Fruit fly (Drosophila melanogaster) S2 (cell line): ENCODE results near the gene Vsx1.

Source experiments
- CG8478 ChIP-seq: fragments of >200 bp; optimal IDR thresholded peaks from 2 replicates; lab custom pipeline; 2018
- CTCF ChIP-seq, 2 experiments: fragments of >200 bp; optimal IDR thresholded peaks; 2 replicates each; lab custom pipeline; 2018

Vsx1 gene

DNA sequence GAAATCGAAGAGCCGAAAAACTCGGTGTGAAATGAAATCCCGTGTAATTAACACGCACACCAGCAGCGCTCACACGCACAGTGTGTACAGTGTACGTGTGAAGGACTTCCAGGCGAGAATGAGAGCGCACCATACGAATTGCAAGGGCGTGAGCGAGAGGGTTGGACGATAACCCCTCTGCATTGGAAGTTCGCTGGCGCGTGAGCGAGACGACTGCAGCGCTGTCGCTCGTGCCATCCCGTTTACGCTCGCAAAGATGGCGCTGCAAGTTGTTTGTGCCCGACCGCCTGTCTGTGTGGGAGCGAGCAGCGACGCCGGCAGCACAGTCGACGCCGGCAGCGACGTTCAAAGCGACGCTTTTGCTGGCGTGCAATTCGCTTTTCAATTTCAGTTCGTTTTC is at the start of gene Vsx1:
Gene Vsx1, plus strand, starts transcription at position 388 of the 400 bp plus-strand sequence.
- TF ChIP-seq CTCF (optimal IDR thresholded peaks at IDR 0.05; lab: Kevin White, UChicago) (peak; percentile 53 to 77), CG8478 (lab: Kevin White, UChicago) (no peak)

DNA sequence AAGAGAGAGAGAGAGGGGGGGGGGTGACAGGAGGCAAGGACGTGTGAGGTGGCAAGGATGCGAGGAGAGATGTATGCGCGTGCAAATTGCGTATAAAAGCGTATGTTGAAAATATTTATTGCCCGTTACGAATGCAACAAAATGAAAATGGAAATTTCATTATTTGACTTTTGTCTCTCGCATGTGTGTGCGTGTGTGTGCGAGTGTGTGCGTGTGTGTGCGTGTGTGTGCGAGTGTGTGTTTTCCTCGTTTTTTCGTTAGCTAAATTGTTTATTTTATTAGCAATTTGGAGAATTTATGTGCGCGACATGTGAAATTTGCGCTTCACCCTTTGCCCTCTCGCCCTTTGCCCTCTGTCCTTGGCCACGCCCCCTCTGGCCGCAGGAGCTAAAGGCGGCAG is 41.2 kb upstream of the Vsx1 start:
- no peak for TF ChIP-seq CTCF (optimal IDR thresholded peaks at IDR 0.05; lab: Kevin White, UChicago)
- TF ChIP-seq CG8478 (lab: Kevin White, UChicago) = no peak

DNA sequence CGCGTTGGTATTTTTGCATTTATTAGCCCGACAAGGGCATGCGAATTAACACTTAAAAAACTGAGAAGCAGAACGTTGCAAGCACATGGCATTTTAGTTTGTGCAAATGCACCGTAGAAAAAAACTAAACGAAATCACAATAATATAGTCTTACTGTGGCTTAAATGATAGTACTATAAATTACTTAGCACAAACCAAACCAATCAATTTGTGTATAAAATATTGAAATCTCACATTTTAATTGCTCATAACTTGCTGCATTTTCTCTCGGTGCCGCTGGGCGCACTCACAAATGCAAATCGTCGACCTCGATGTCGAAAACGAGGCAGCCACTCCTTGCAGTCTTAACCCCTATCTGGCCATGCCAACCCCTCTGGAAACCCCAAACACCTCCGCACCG is 40.4 kb upstream of the Vsx1 start:
- no peak for TF ChIP-seq CG8478 (lab: Kevin White, UChicago)
- no peak for TF ChIP-seq CTCF (optimal IDR thresholded peaks at IDR 0.05; lab: Kevin White, UChicago)

DNA sequence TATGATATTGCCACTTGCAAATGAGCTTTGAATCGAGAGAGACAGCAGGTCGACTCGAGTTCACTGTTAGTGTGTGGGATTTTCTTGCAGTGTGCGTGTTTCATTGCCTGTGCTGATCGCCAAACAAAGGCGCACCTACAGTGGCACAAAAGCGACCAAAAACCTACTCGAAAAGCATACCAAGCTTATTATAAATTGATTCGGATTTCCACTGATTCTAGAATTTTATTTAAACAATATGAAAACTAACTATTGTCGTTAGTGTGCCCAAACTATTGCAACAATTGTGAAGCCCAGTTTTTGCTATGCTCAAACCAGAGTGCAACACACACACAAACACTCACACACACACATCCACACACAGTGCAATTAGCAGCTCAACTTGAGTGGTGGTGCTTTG is 35.6 kb upstream of the Vsx1 start:
- TF ChIP-seq CTCF (optimal IDR thresholded peaks at IDR 0.05; lab: Kevin White, UChicago) (no peak), CG8478 (lab: Kevin White, UChicago) (no peak)

DNA sequence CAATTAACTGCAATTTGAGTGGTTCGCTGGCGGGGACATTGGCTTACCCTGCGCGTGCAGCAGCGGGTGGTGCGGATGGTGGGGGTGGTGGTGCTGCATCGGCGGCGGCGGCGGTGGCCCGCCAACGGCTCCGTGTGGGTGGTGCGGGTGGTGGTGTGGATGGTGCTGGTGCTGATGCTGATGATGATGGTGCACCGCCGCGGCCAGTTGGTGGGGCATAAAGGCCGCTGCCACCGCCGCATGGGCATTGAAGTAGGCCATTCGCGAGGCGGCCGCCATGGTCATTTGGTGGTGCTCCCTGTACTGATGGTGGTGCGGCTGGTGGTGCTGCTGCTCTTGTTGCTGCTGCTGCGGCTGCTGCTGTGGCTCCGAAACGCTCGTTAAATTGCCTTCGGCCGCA is 34.7 kb upstream of the Vsx1 start:
- TF ChIP-seq CG8478 (lab: Kevin White, UChicago) = no peak
- TF ChIP-seq CTCF (optimal IDR thresholded peaks at IDR 0.05; lab: Kevin White, UChicago) = no peak

DNA sequence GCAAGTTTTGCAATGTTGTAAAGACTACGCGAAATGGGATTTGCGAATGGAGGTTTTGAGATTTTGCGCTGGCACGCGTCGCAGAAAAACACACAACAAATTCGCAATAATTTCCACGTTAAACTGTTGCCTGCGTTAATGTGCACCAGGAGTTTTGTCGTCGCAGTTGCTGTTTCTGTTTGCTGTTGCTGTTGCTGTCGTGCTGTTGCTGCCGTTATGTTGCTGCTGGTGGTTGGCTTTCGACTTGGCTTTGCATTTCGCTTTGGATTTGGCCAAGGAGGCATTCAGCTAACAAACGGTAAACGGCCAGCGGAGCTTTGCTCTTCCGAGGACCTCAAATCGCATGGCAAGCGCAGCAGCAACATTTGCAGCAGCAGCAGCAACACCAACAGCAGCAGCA is 34.0 kb upstream of the Vsx1 start, which contains the start of gene Vsx2:
Gene Vsx2, minus strand, starts transcription at position 101 of the 400 bp plus-strand sequence.
- no peak for TF ChIP-seq CTCF (optimal IDR thresholded peaks at IDR 0.05; lab: Kevin White, UChicago)

DNA sequence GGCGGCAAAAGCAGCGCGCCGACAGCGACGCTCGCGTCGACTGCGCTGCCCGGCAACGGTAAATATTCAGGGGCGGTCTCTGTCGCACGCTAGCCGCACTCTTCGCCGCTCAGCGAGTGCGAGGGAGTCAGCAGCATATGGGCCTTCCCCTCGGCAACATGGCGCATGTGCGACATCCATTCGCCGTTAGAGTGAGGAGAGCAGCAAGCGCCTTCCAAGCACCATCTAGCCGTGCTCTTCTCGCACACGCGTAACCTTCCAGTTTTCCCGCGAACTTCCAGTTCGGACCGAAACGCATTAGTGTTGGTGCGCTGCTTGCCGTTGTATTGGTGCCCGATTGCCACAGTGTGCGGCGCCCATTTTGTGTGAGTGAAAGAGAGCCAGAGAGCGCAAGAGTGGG is 33.6 kb upstream of the Vsx1 start:
- peak; percentile 52 to 80 for TF ChIP-seq CTCF (optimal IDR thresholded peaks at IDR 0.05; lab: Kevin White, UChicago)
- peak; percentile 38 for TF ChIP-seq CG8478 (lab: Kevin White, UChicago)

DNA sequence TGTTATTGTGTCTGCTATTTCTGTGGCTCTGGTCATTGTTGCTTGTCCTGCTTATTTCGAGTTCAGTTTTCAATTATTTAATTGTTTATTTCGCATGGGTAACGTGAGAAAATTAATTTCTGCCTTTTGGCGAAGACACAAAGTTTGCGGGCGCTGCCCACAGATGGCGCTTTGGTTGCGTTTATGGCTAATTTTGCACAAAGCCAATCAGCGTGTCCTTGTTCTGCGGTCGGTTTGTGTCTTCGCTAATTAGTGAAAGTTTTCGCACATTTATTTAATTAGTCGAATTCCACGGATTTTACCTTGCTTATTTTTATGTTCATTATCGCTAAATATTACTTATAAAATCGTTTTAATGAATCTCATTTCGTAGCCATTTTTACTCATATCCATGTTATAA is 30.7 kb upstream of the Vsx1 start:
- TF ChIP-seq CG8478 (lab: Kevin White, UChicago) (no peak), CTCF (optimal IDR thresholded peaks at IDR 0.05; lab: Kevin White, UChicago) (peak; percentile 81 to 87)

DNA sequence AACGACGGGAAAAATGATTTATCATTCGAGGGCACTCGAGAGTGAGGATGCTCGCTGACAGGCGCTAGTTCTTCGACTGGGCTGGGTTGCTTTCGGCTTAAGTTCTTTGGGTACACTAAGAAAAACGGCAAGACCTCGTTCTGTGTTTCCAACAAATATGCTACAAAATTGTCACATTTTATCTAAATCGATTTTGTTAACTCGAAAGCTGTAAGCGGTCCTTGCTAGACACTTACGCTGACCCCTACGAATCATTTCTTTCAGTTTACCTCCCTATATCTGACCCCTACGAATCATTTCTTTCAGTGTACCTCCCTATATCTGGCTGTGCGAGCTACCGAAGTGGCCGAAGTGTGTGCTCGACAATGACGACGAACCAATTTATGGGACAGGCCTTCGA is 30.1 kb upstream of the Vsx1 start:
- TF ChIP-seq CTCF (optimal IDR thresholded peaks at IDR 0.05; lab: Kevin White, UChicago) (no peak), CG8478 (lab: Kevin White, UChicago) (no peak)

DNA sequence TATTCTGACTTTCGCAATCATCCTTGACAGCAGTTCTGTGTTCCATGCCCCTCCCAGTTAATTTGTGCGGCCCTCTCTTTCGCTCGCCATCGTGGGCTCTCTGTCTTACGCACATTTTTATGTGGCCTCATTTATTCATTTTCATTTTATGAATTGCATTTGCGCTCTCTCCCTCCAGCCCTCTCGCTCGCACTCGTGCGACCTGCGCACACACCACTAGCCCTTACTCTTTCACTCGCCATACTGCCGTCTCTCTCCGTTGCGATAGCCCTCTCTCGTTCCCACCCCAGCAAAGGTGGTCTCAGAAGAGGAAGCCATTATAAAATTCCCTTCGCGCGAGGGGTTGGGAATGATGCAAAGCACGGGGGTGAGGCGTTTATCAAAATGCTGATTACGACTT is 14.6 kb upstream of the Vsx1 start:
- TF ChIP-seq CTCF (optimal IDR thresholded peaks at IDR 0.05; lab: Kevin White, UChicago) (peak; percentile 51 to 54), CG8478 (lab: Kevin White, UChicago) (no peak)

DNA sequence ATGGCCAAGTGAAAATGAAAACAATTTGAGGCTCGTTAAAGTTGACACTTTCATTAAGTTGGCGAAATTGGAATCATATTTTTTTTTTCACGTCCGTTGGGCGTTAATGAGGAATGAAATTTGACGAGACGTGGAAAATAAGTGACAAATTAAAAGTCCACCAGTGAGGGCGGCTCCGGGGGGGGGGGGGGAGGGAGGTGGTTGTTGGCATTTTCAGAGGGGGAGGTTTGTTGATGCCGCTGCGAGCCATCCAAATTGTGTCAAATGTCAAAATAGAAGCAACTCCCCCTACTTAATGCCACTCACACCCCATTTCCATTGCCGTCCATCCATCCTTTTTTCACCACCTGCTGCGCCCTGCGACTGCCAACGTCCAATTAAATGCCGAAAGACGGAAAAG is 7.0 kb upstream of the Vsx1 start:
- TF ChIP-seq CG8478 (lab: Kevin White, UChicago) (no peak), CTCF (optimal IDR thresholded peaks at IDR 0.05; lab: Kevin White, UChicago) (no peak)

DNA sequence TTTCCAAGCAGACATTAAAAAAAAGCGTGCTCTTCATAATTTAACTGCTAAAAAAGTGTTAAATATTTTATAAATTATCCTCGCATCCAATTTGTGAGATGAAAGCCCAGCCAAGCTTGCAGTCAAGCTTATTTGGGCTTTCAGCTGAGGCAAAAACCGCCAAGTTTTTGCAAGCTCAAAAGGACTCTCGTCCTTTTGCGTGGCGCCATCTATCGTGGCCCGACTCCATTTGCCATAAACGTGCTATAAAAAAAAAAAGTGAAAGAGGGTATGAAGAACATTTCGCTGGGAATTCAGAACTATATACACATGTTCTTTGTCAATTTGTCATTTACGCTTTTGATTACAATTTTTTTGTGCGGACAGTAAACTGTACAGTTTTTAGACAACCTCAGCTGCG is 5.6 kb upstream of the Vsx1 start:
- TF ChIP-seq CTCF (optimal IDR thresholded peaks at IDR 0.05; lab: Kevin White, UChicago) (peak; percentile 54 to 74), CG8478 (lab: Kevin White, UChicago) (no peak)

DNA sequence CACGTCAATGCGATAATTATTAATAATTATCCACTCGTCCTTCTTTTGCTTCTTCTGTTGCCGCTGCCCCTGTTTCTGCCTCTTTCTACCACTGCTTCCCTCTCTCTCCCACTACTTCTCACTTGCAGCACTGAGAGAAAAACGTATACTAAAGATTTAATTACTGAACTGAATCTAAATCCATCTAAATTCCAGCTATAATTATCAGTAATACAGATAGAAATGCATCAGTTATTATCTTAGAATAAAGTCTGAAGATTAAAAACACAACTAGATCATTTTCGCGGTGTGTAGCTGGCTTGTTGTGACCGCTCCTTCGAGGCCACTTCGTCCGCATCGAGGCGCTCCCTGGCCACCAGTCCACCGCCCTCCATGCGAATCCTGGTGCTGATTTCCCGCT is 4.1 kb upstream of the Vsx1 start:
- TF ChIP-seq CG8478 (lab: Kevin White, UChicago) = no peak
- TF ChIP-seq CTCF (optimal IDR thresholded peaks at IDR 0.05; lab: Kevin White, UChicago) = no peak

DNA sequence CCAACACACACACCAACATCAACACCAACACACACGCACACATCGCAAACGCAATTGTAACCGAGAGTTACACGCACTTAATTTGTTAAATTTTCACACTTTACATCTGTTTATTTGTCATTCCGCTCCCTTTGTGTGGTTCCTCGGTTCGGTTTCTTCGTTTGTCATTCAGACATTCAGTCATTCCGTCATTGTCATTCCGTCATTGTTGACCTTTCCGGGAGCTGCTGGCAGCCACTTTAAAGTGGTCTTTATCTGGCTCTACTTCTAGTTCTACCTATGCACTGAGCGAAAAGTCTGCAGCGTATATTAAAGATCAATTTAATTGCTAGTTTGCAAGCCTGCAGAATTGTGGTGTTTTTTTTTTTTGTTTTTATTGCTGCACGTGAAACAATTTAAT is 2.5 kb downstream of the Vsx1 start:
- no peak for TF ChIP-seq CG8478 (lab: Kevin White, UChicago)
- no peak for TF ChIP-seq CTCF (optimal IDR thresholded peaks at IDR 0.05; lab: Kevin White, UChicago)

DNA sequence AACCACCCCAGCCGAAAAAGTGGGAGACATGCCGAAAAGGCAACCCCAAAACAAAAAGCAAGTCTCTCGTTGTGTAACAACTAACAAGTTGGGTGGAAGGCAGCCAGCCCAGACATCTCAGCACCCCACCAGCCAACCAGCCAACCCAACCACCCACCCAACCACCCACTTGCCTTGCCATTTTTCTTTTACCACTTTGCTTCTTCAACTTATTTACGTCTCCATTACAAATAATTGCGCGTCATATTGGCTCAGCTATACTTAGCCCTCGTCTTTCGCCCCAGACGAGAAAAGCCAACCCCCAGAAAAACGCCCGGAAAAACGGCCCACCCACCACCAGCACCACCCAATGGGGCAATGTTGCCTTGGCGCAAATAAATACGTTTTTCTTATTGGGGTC is 8.3 kb downstream of the Vsx1 start:
- TF ChIP-seq CG8478 (lab: Kevin White, UChicago) (no peak), CTCF (optimal IDR thresholded peaks at IDR 0.05; lab: Kevin White, UChicago) (no peak)

DNA sequence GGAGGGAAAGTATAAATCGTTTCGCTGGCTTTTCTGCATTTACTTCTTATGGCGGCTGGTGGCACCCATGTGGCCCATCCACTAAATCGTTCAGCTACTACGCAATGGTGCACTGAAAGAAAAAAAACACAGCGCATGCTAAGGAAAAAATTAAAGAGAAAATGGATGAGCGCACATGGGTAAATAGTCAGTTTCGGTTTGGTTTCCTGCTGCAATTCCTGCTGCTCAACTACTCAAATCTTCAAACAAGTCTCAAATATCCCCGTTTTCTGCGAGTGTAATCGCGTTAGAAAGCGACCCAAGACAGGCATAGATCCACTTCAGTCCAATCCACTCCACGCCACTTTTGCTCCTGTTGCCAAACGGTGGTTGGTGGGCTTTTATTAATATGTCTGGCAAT is 9.0 kb downstream of the Vsx1 start:
- TF ChIP-seq CTCF (optimal IDR thresholded peaks at IDR 0.05; lab: Kevin White, UChicago) = no peak
- no peak for TF ChIP-seq CG8478 (lab: Kevin White, UChicago)

DNA sequence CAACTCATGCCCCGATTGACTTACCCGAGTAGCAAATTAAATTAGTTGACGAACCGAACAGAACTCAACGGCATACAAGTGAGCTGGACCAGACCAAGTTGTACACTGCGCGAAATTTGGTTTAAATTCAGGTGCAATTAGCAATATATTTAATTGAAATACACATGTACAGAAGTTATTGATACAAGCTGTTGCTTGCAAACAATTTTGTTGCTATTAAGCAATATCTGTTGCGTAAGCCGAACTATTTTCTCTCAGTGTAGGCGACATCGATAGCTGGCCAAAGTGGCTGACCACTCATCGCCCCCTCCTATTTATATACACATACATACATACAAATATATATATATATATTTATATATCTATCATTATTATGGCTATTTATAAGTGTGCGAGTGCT is 10.1 kb downstream of the Vsx1 start:
- no peak for TF ChIP-seq CTCF (optimal IDR thresholded peaks at IDR 0.05; lab: Kevin White, UChicago)
- TF ChIP-seq CG8478 (lab: Kevin White, UChicago) = no peak
